Worm (Caenorhabditis elegans) whole organism, L4/young adult: ENCODE data around the gene srsx-12.

Experiments
- dao-5 ChIP-seq: sonication (generic microtip); optimal IDR thresholded peaks from 2 replicates; lab custom pipeline; 2016; ENCODE audit warnings: missing genotype, missing genetic modification characterization, moderate library complexity, missing compliant biosample characterization
- him-1 ChIP-seq: sonication (generic microtip); optimal IDR thresholded peaks from 2 replicates; lab custom pipeline; 2016; ENCODE audit warnings: missing genotype, missing genetic modification reagents, missing genetic modification characterization, missing compliant biosample characterization

ce11 chrV:4983091-4983490, 2.3 kb upstream of the srsx-12 start, which contains the start of gene srsx-13:
- TF ChIP-seq him-1 (tag; lab: Kevin White, UChicago) = no peak
- no peak for TF ChIP-seq dao-5 (tag; lab: Kevin White, UChicago)
